Fruit fly (Drosophila melanogaster): Measurements from ENCODE around the gene Spc25.

DNA sequence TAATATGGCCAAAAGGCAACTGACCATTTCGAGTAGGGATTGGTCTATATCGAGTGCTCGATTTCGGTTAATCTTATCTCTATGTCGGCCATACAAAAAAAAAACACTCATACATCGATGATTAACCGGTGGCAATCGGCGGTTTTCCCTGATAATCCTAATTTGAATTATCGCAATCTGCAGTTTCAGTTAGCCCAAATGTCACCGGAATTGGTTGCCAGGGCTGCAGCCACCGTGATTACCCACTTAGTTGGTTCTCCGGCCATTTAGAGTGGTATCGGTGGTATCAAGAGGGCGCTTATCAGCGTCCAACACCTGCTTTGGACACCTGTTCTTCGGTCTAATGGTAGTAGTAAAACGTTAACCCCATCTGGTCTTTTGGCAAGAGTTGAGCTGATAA, 10.6 kb downstream of the Spc25 start:
- no peak for TF ChIP-seq Rel (GFP tag; optimal IDR thresholded peaks at IDR 0.05)
- no peak for TF ChIP-seq Rel (tag; optimal IDR thresholded peaks at IDR 0.05)
- no peak for TF ChIP-seq GATAd (GFP tag; optimal IDR thresholded peaks at IDR 0.05)
- no peak for TF ChIP-seq Dif (GFP tag; optimal IDR thresholded peaks at IDR 0.05; ENCODE audit: partially characterized antibody)
- TF ChIP-seq br (GFP tag; optimal IDR thresholded peaks at IDR 0.05), result no peak
- no peak for TF ChIP-seq tai (GFP tag; optimal IDR thresholded peaks at IDR 0.05)

All from whole organism, wandering third instar larva.